Worm (Caenorhabditis elegans) whole organism, L2 larva: ENCODE measurements around the gene rpac-40.

Experiments
- nhr-10 ChIP-seq: sonication (generic microtip); optimal IDR thresholded peaks from 2 replicates; lab custom pipeline; 2017; ENCODE audit warnings: missing biosample characterization, missing genetic modification characterization
- nhr-77 ChIP-seq: fragments of 150-350 bp; optimal IDR thresholded peaks from 2 replicates; lab custom pipeline; 2014; ENCODE audit warnings: missing biosample characterization, missing genetic modification characterization
- skn-1 ChIP-seq: sonication (generic microtip); optimal IDR thresholded peaks from 2 replicates; lab custom pipeline; 2017; ENCODE audit warnings: missing biosample characterization, missing genetic modification characterization
- unc-62 ChIP-seq: fragments of 150-350 bp; optimal IDR thresholded peaks from 2 replicates; lab custom pipeline; 2014; ENCODE audit warnings: missing biosample characterization, missing genetic modification reagents, missing genetic modification characterization

- TF ChIP-seq nhr-77 (no peak), nhr-10 (tag; lab: Kevin White, UChicago) (no peak), unc-62 (GFP tag; lab: Kevin White, UChicago) (no peak), skn-1 (no peak)
Observed at ce11 chrV:4162922-4163321, 36.4 kb upstream of the rpac-40 start, which contains the start of gene Y45G5AM.4.
